Fruit fly (Drosophila melanogaster) whole organism, prepupa: ENCODE data around the gene CG2818.

Experiments used
- Blimp-1 ChIP-seq: fragments of 200-800 bp; sonication (Bioruptor generic); optimal IDR thresholded peaks from 3 replicates; lab custom pipeline; 2017; ENCODE audit warnings: missing biosample characterization, missing genetic modification characterization, mild to moderate bottlenecking, moderate library complexity, missing genetic modification reagents
- CG10631 ChIP-seq: fragments of 200-800 bp; sonication (Bioruptor generic); optimal IDR thresholded peaks from 2 replicates; lab custom pipeline; 2016; ENCODE audit warnings: missing biosample characterization, missing genetic modification characterization
- CG10669 ChIP-seq: fragments of 200-800 bp; sonication (Bioruptor generic); optimal IDR thresholded peaks from 3 replicates; lab custom pipeline; 2018; ENCODE audit warnings: missing biosample characterization, mild to moderate bottlenecking, missing genetic modification characterization, moderate library complexity
- CG11902 ChIP-seq: fragments of 200-800 bp; sonication (Bioruptor generic); optimal IDR thresholded peaks from 3 replicates; lab custom pipeline; 2016; ENCODE audit warnings: missing biosample characterization, missing genetic modification characterization
- CG15336 ChIP-seq: fragments of 200-800 bp; sonication (Bioruptor generic); IDR thresholded peaks from 2 replicates; pipeline ENCODE4 v1.3.6; 2022; ENCODE audit warnings: missing biosample characterization, missing genetic modification characterization
- CG16779 ChIP-seq: fragments of 200-800 bp; sonication (Bioruptor generic); optimal IDR thresholded peaks from 3 replicates; lab custom pipeline; 2017; ENCODE audit warnings: missing biosample characterization, mild to moderate bottlenecking, missing genetic modification characterization
- CG3919 ChIP-seq: fragments of 200-800 bp; sonication (Bioruptor generic); optimal IDR thresholded peaks from 3 replicates; lab custom pipeline; 2016; ENCODE audit warnings: missing biosample characterization, missing genetic modification characterization
- CG6163 ChIP-seq: fragments of 200-800 bp; sonication (Bioruptor generic); IDR thresholded peaks from 3 replicates; pipeline ENCODE4 v1.3.6; 2022; ENCODE audit warnings: missing biosample characterization, missing genetic modification characterization
- CG6276 ChIP-seq: fragments of 200-800 bp; sonication (Bioruptor generic); optimal IDR thresholded peaks from 2 replicates; lab custom pipeline; 2017; ENCODE audit warnings: missing biosample characterization, mild to moderate bottlenecking, missing genetic modification characterization
- CG6792 ChIP-seq: fragments of 200-800 bp; sonication (Bioruptor generic); optimal IDR thresholded peaks from 3 replicates; lab custom pipeline; 2016; ENCODE audit warnings: missing biosample characterization, missing genetic modification characterization
- CG6854 ChIP-seq: fragments of 200-800 bp; sonication (Bioruptor generic); optimal IDR thresholded peaks from 2 replicates; lab custom pipeline; 2017; ENCODE audit warnings: missing biosample characterization, mild to moderate bottlenecking, missing genetic modification characterization
- CG7368 ChIP-seq: fragments of 200-800 bp; sonication (Bioruptor generic); optimal IDR thresholded peaks from 3 replicates; lab custom pipeline; 2016; ENCODE audit warnings: missing biosample characterization, missing genetic modification characterization
- CG8119 ChIP-seq: fragments of 200-800 bp; sonication (Bioruptor generic); IDR thresholded peaks from 3 replicates; pipeline ENCODE4 v1.3.6; 2022; ENCODE audit warnings: missing biosample characterization, missing genetic modification characterization
- CG8632 ChIP-seq: fragments of 200-800 bp; sonication (Bioruptor generic); optimal IDR thresholded peaks from 3 replicates; lab custom pipeline; 2016; ENCODE audit warnings: missing biosample characterization, missing genetic modification characterization
- CG9139 ChIP-seq: fragments of 200-800 bp; sonication (Bioruptor generic); optimal IDR thresholded peaks from 3 replicates; lab custom pipeline; 2017; ENCODE audit warnings: missing biosample characterization, mild to moderate bottlenecking, missing genetic modification characterization
- Eip75B ChIP-seq: fragments of 200-800 bp; sonication (Bioruptor generic); optimal IDR thresholded peaks from 3 replicates; lab custom pipeline; 2016; ENCODE audit warnings: missing biosample characterization, missing genetic modification characterization
- Eip78C ChIP-seq: fragments of 200-800 bp; sonication (Bioruptor generic); peaks from one replicate; lab custom pipeline; 2016; ENCODE audit warnings: missing biosample characterization, missing genetic modification characterization
- Eip93F ChIP-seq: fragments of 200-800 bp; sonication (Bioruptor generic); optimal IDR thresholded peaks from 2 replicates; lab custom pipeline; 2016; ENCODE audit warnings: missing biosample characterization, mild to moderate bottlenecking, missing genetic modification characterization
- Ets21C ChIP-seq: fragments of 200-800 bp; sonication (Bioruptor generic); optimal IDR thresholded peaks from 3 replicates; lab custom pipeline; 2016; ENCODE audit warnings: missing biosample characterization, missing genetic modification characterization
- Ets96B ChIP-seq: fragments of 200-800 bp; optimal IDR thresholded peaks from 2 replicates; lab custom pipeline; 2019; ENCODE audit warnings: missing biosample characterization, mild to moderate bottlenecking, missing genetic modification characterization, moderate library complexity
- Hr38 ChIP-seq: sonication (Bioruptor generic); optimal IDR thresholded peaks from 2 replicates; lab custom pipeline; 2016; ENCODE audit warnings: missing biosample characterization, missing genetic modification characterization
- Hr4 ChIP-seq: fragments of 200-800 bp; sonication (Bioruptor generic); optimal IDR thresholded peaks from 3 replicates; lab custom pipeline; 2016; ENCODE audit warnings: missing biosample characterization, missing genetic modification characterization
- Met ChIP-seq: fragments of 200-800 bp; sonication (Bioruptor generic); optimal IDR thresholded peaks from 3 replicates; lab custom pipeline; 2016; ENCODE audit warnings: missing biosample characterization, missing genetic modification characterization
- Smox ChIP-seq: fragments of 200-800 bp; sonication (Bioruptor generic); optimal IDR thresholded peaks from 3 replicates; lab custom pipeline; 2016; ENCODE audit warnings: missing biosample characterization, missing genetic modification characterization
- Sox102F ChIP-seq: fragments of 200-800 bp; sonication (Bioruptor generic); optimal IDR thresholded peaks from 2 replicates; lab custom pipeline; 2016; ENCODE audit warnings: missing biosample characterization, mild to moderate bottlenecking, missing genetic modification characterization
- Sox14 ChIP-seq: fragments of 200-800 bp; sonication (Bioruptor generic); optimal IDR thresholded peaks from 3 replicates; lab custom pipeline; 2016; ENCODE audit warnings: missing biosample characterization, missing genetic modification characterization
- Sox15 ChIP-seq: fragments of 200-800 bp; sonication (Bioruptor generic); optimal IDR thresholded peaks from 3 replicates; lab custom pipeline; 2016; ENCODE audit warnings: missing biosample characterization, missing genetic modification characterization
- achi ChIP-seq: fragments of 200-800 bp; sonication (Bioruptor generic); optimal IDR thresholded peaks from 3 replicates; lab custom pipeline; 2016; ENCODE audit warnings: missing biosample characterization, missing genetic modification characterization
- dac ChIP-seq: fragments of 200-800 bp; sonication (Bioruptor generic); optimal IDR thresholded peaks from 2 replicates; lab custom pipeline; 2017; ENCODE audit warnings: missing biosample characterization, mild to moderate bottlenecking, missing genetic modification characterization
- dsx ChIP-seq: fragments of 200-800 bp; optimal IDR thresholded peaks from 3 replicates; lab custom pipeline; 2019; ENCODE audit warnings: missing biosample characterization, mild to moderate bottlenecking, missing genetic modification characterization, moderate library complexity; ENCODE audit not compliant: poor library complexity, severe bottlenecking
- eg ChIP-seq: fragments of 200-800 bp; sonication (Bioruptor generic); IDR thresholded peaks from 3 replicates; pipeline ENCODE4 v1.3.6; 2022; ENCODE audit warnings: missing biosample characterization, missing genetic modification characterization
- esn ChIP-seq: fragments of 200-800 bp; sonication (Bioruptor generic); optimal IDR thresholded peaks from 2 replicates; lab custom pipeline; 2016; ENCODE audit warnings: missing biosample characterization, mild to moderate bottlenecking, missing genetic modification characterization, moderate library complexity
- fd59A ChIP-seq: fragments of 200-800 bp; sonication (Bioruptor generic); optimal IDR thresholded peaks from 2 replicates; lab custom pipeline; 2017; ENCODE audit warnings: missing biosample characterization, mild to moderate bottlenecking, missing genetic modification characterization, missing genetic modification reagents
- fd85E ChIP-seq: fragments of 200-800 bp; sonication (Bioruptor generic); optimal IDR thresholded peaks from 3 replicates; lab custom pipeline; 2016; ENCODE audit warnings: missing biosample characterization, missing genetic modification characterization
- fkh ChIP-seq: fragments of 200-800 bp; sonication (Bioruptor generic); optimal IDR thresholded peaks from 3 replicates; lab custom pipeline; 2017; ENCODE audit warnings: missing biosample characterization, mild to moderate bottlenecking, missing genetic modification characterization, moderate library complexity
- net ChIP-seq: fragments of 200-800 bp; sonication (Bioruptor generic); optimal IDR thresholded peaks from 3 replicates; lab custom pipeline; 2016; ENCODE audit warnings: missing biosample characterization, missing genetic modification characterization
- pdm3 ChIP-seq: fragments of 200-800 bp; sonication (Bioruptor generic); optimal IDR thresholded peaks from 3 replicates; lab custom pipeline; 2016; ENCODE audit warnings: missing biosample characterization, missing genetic modification characterization
- salr ChIP-seq, 2 experiments: fragments of 200-800 bp; sonication (Bioruptor generic); optimal IDR thresholded peaks; 3 replicates each; lab custom pipeline; 2016 to 2018; ENCODE audit warnings: missing biosample characterization in 2 of 2, missing genetic modification characterization in 2 of 2, mild to moderate bottlenecking in 1 of 2
- spab ChIP-seq: fragments of 200-800 bp; sonication (Bioruptor generic); optimal IDR thresholded peaks from 2 replicates; lab custom pipeline; 2017; ENCODE audit warnings: missing biosample characterization, mild to moderate bottlenecking, missing genetic modification characterization, missing genetic modification reagents
- svp ChIP-seq: fragments of 200-800 bp; sonication (Bioruptor generic); peaks from one replicate; lab custom pipeline; 2016; ENCODE audit warnings: missing biosample characterization, missing genetic modification characterization
- topi ChIP-seq: fragments of 200-800 bp; sonication (Bioruptor generic); optimal IDR thresholded peaks from 3 replicates; lab custom pipeline; 2016; ENCODE audit warnings: missing biosample characterization, missing genetic modification characterization

The CG2818 gene

dm6 chr2L:3719414-3719959 is 6.3 kb downstream of the CG2818 start (continued):
- TF ChIP-seq Sox14, result peak; percentile 26
- peak; percentile 88 for TF ChIP-seq Eip78C (GFP tag; lab: Kevin White, UChicago)
- TF ChIP-seq CG6276 (GFP tag; lab: Kevin White, UChicago), result no peak
- peak; percentile 27 for TF ChIP-seq CG7368 (GFP tag; lab: Kevin White, UChicago)
- TF ChIP-seq Met, result peak; percentile 22
- TF ChIP-seq Hr4 (GFP tag; lab: Kevin White, UChicago), result peak; percentile 28
- TF ChIP-seq Eip93F, result no peak
- peak; percentile 32 for TF ChIP-seq CG10631 (GFP tag; lab: Kevin White, UChicago)
- TF ChIP-seq Hr38, result no peak
- no peak for TF ChIP-seq CG11902
- peak; percentile 42 for TF ChIP-seq CG8632 (GFP tag; lab: Kevin White, UChicago)
- no peak for TF ChIP-seq CG3919 (GFP tag; lab: Kevin White, UChicago)
- TF ChIP-seq spab, result peak; percentile 33
- peak; percentile 50 for TF ChIP-seq pdm3
- no peak for TF ChIP-seq dsx
- peak; percentile 33 for TF ChIP-seq achi
- no peak for TF ChIP-seq dac (GFP tag; lab: Kevin White, UChicago)
- TF ChIP-seq Smox (GFP tag; lab: Kevin White, UChicago), result peak; percentile 26
- no peak for TF ChIP-seq Sox102F
- no peak for TF ChIP-seq fkh (GFP tag; lab: Kevin White, UChicago)
- no peak for TF ChIP-seq Ets96B (tag; lab: Kevin White, UChicago)
- TF ChIP-seq svp (GFP tag; lab: Kevin White, UChicago), result peak; percentile 67
- no peak for TF ChIP-seq Blimp-1 (GFP tag; lab: Kevin White, UChicago)
- peak; percentile 25 for TF ChIP-seq CG10669 (GFP tag; lab: Kevin White, UChicago)
- peak; percentile 16 for TF ChIP-seq Eip75B

- TF ChIP-seq eg (no peak), fkh (GFP tag; lab: Kevin White, UChicago) (no peak), salr (GFP tag; optimal IDR thresholded peaks at IDR 0.05; lab: Kevin White, UChicago) (no peak), CG8119 (GFP tag; lab: Robert Waterston, UW) (no peak), CG7368 (GFP tag; lab: Kevin White, UChicago) (no peak), Hr4 (GFP tag; lab: Kevin White, UChicago) (no peak), dsx (no peak), CG15336 (no peak), topi (GFP tag; lab: Kevin White, UChicago) (no peak)
Observed at dm6 chr2L:3729635-3730034, 16.5 kb downstream of the CG2818 start.

dm6 chr2L:3730182-3730975 is 17.2 kb downstream of the CG2818 start, which contains the start of gene CG10019:
CG10019 (plus strand) TSS chr2L:3730466.
- TF ChIP-seq CG6276 (GFP tag; lab: Kevin White, UChicago), result peak; percentile 44
- TF ChIP-seq pdm3, result no peak
- TF ChIP-seq CG16779 (tag; lab: Kevin White, UChicago), result peak; percentile 25
- TF ChIP-seq eg, result peak; percentile 56; the same call in 1 of the 3 replicates
- no peak for TF ChIP-seq dac (GFP tag; lab: Kevin White, UChicago)
- TF ChIP-seq CG15336, result peak; percentile 31; the same call in 1 of the 2 replicates
- TF ChIP-seq CG8119 (GFP tag; lab: Robert Waterston, UW), result 0 out of 3 replicates have a peak, but pooled peaks have one; percentile 27
- TF ChIP-seq, all 60 proteins: peak for 5

- TF ChIP-seq Smox (GFP tag; lab: Kevin White, UChicago) (no peak), pdm3 (peak; percentile 0), Sox15 (GFP tag; lab: Kevin White, UChicago) (no peak), CG6854 (GFP tag; lab: Kevin White, UChicago) (no peak), Blimp-1 (GFP tag; lab: Kevin White, UChicago) (no peak), CG7368 (GFP tag; lab: Kevin White, UChicago) (no peak), Met (no peak), CG10631 (GFP tag; lab: Kevin White, UChicago) (peak; percentile 1), CG10669 (GFP tag; lab: Kevin White, UChicago) (no peak), CG6792 (no peak), Ets21C (GFP tag; lab: Kevin White, UChicago) (no peak), CG11902 (no peak), esn (GFP tag; lab: Kevin White, UChicago) (no peak), fd59A (GFP tag; lab: Kevin White, UChicago) (no peak), CG9139 (no peak), CG6163 (no peak), fd85E (GFP tag; lab: Kevin White, UChicago) (no peak), CG8632 (GFP tag; lab: Kevin White, UChicago) (no peak), Eip78C (GFP tag; lab: Kevin White, UChicago) (peak; percentile 48), CG3919 (GFP tag; lab: Kevin White, UChicago) (peak; percentile 13), topi (GFP tag; lab: Kevin White, UChicago) (no peak), net (GFP tag; lab: Kevin White, UChicago) (no peak), Sox102F (no peak), Sox14 (no peak), fkh (GFP tag; lab: Kevin White, UChicago) (no peak), Eip75B (no peak), CG8119 (GFP tag; lab: Robert Waterston, UW) (peak; percentile 71)
Observed at dm6 chr2L:3731055-3731454, 17.9 kb downstream of the CG2818 start.
